Worm (Caenorhabditis elegans) whole organism, L4 larva: Measurements from ENCODE around the gene tsp-6.
A peak's percentile ranks its signal among the peaks of the same experiment; 100 is the strongest.

ENCODE experiments used
- D1046.2 ChIP-seq: fragments of 200-800 bp; sonication (Bioruptor generic); IDR thresholded peaks from 2 replicates; pipeline ENCODE4 v1.3.6; 2022; ENCODE audit warnings: missing genetic modification characterization, missing compliant biosample characterization
- F10B5.3 ChIP-seq: sonication (generic microtip); optimal IDR thresholded peaks from 2 replicates; lab custom pipeline; 2016; ENCODE audit warnings: mild to moderate bottlenecking, missing genetic modification characterization, missing compliant biosample characterization
- F37D6.2 ChIP-seq: sonication (generic microtip); optimal IDR thresholded peaks from 2 replicates; lab custom pipeline; 2016; ENCODE audit warnings: mild to moderate bottlenecking, missing genetic modification characterization, missing compliant biosample characterization
- F44E2.7 ChIP-seq: fragments of 200-800 bp; sonication (Bioruptor generic); IDR thresholded peaks from 2 replicates; pipeline ENCODE4 v2.1.2; 2022; ENCODE audit warnings: missing genetic modification characterization, missing compliant biosample characterization
- T20F7.1 ChIP-seq: fragments of 200-800 bp; sonication (Bioruptor generic); optimal IDR thresholded peaks from 2 replicates; lab custom pipeline; 2018; ENCODE audit warnings: mild to moderate bottlenecking, missing genetic modification characterization, missing compliant biosample characterization
- T26A8.4 ChIP-seq: fragments of 200-800 bp; sonication (Bioruptor generic); IDR thresholded peaks from 2 replicates; pipeline ENCODE4 v1.3.6; 2022; ENCODE audit warnings: missing genetic modification characterization, missing compliant biosample characterization
- ZK337.2 ChIP-seq: fragments of 200-800 bp; sonication (Bioruptor generic); IDR thresholded peaks from 2 replicates; pipeline ENCODE4 v1.3.6; 2022; ENCODE audit warnings: missing genetic modification reagents, missing genetic modification characterization, missing compliant biosample characterization
- arid-1 ChIP-seq: fragments of 200-800 bp; sonication (Bioruptor generic); conservative IDR thresholded peaks from 2 replicates; pipeline ENCODE4 v1.3.6; 2022; ENCODE audit warnings: missing genetic modification reagents, missing genetic modification characterization, missing compliant biosample characterization
- attf-4 ChIP-seq: sonication (generic microtip); optimal IDR thresholded peaks from 3 replicates; lab custom pipeline; 2017; ENCODE audit warnings: missing biosample characterization, missing genetic modification characterization
- ceh-62 ChIP-seq: sonication (generic microtip); optimal IDR thresholded peaks from 2 replicates; lab custom pipeline; 2017; ENCODE audit warnings: missing biosample characterization, missing genetic modification characterization
- ctbp-1 ChIP-seq: fragments of 200-800 bp; sonication (Bioruptor generic); IDR thresholded peaks from 2 replicates; pipeline ENCODE4 v1.3.6; 2022; ENCODE audit warnings: missing genetic modification reagents, missing genetic modification characterization, missing compliant biosample characterization
- daf-12 ChIP-seq: fragments of 150-350 bp; optimal IDR thresholded peaks from 2 replicates; lab custom pipeline; 2014; ENCODE audit warnings: missing biosample characterization, missing genetic modification reagents, missing genetic modification characterization
- daf-16 ChIP-seq, 3 experiments: sonication (generic microtip); optimal IDR thresholded peaks; 2 replicates each; lab custom pipeline; 2016 to 2017; ENCODE audit warnings: missing genetic modification characterization in 3 of 3, missing genetic modification reagents in 3 of 3, mild to moderate bottlenecking in 2 of 3, missing compliant biosample characterization in 2 of 3, missing biosample characterization in 1 of 3, moderate library complexity in 1 of 3
- daf-8 ChIP-seq: fragments of 200-800 bp; sonication (Bioruptor generic); IDR thresholded peaks from 2 replicates; pipeline ENCODE4 v1.3.6; 2022; ENCODE audit warnings: missing genetic modification characterization, missing compliant biosample characterization
- dmd-9 ChIP-seq: fragments of 200-800 bp; sonication (Bioruptor generic); IDR thresholded peaks from 2 replicates; pipeline ENCODE4 v1.3.6; 2022; ENCODE audit warnings: missing genetic modification reagents, missing genetic modification characterization, missing compliant biosample characterization
- dve-1 ChIP-seq: sonication (generic microtip); optimal IDR thresholded peaks from 2 replicates; lab custom pipeline; 2017; ENCODE audit warnings: antibody characterized with exemption, mild to moderate bottlenecking, missing genetic modification characterization, missing compliant biosample characterization; ENCODE audit not compliant: insufficient read depth
- fkh-10 ChIP-seq: fragments of 150-350 bp; optimal IDR thresholded peaks from 2 replicates; lab custom pipeline; 2014; ENCODE audit warnings: missing biosample characterization, missing genetic modification reagents, missing genetic modification characterization
- hlh-11 ChIP-seq: fragments of 200-800 bp; sonication (Bioruptor generic); optimal IDR thresholded peaks from 2 replicates; lab custom pipeline; 2018; ENCODE audit warnings: mild to moderate bottlenecking, missing genetic modification characterization, missing compliant biosample characterization
- hlh-30 ChIP-seq: sonication (generic microtip); optimal IDR thresholded peaks from 2 replicates; lab custom pipeline; 2017; ENCODE audit warnings: antibody characterized with exemption, mild to moderate bottlenecking, missing genetic modification characterization, missing compliant biosample characterization; ENCODE audit not compliant: insufficient read depth
- hmg-1.1 ChIP-seq: fragments of 200-800 bp; sonication (Bioruptor generic); IDR thresholded peaks from 2 replicates; pipeline ENCODE4 v1.3.6; 2022; ENCODE audit warnings: missing genetic modification reagents, missing genetic modification characterization, missing compliant biosample characterization
- lir-3 ChIP-seq: sonication (generic microtip); optimal IDR thresholded peaks from 2 replicates; lab custom pipeline; 2016; ENCODE audit warnings: mild to moderate bottlenecking, missing genetic modification characterization, missing compliant biosample characterization
- lsy-2 ChIP-seq, 2 experiments: fragments of 150-350 bp in 1 of 2; sonication (generic microtip) in 1 of 2; optimal IDR thresholded peaks; 2 replicates each; lab custom pipeline; 2014 to 2017; ENCODE audit warnings: missing biosample characterization in 2 of 2, missing genetic modification characterization in 2 of 2
- mdl-1 ChIP-seq, 2 experiments: fragments of 150-350 bp in 1 of 2; sonication (generic microtip) in 1 of 2; optimal IDR thresholded peaks; 2 replicates each; lab custom pipeline; 2014 to 2017; ENCODE audit warnings: missing biosample characterization in 2 of 2, missing genetic modification characterization in 2 of 2
- mep-1 ChIP-seq: fragments of 150-350 bp; sonication (generic microtip); optimal IDR thresholded peaks from 3 replicates; lab custom pipeline; 2014; ENCODE audit warnings: missing biosample characterization, missing genetic modification characterization
- mes-2 ChIP-seq: sonication (generic microtip); optimal IDR thresholded peaks from 2 replicates; lab custom pipeline; 2016; ENCODE audit warnings: missing genotype, mild to moderate bottlenecking, missing genetic modification characterization, missing compliant biosample characterization; ENCODE audit not compliant: poor library complexity, severe bottlenecking
- mxl-3 ChIP-seq: fragments of 200-800 bp; sonication (Bioruptor generic); optimal IDR thresholded peaks from 2 replicates; lab custom pipeline; 2018; ENCODE audit warnings: mild to moderate bottlenecking, missing genetic modification characterization, missing compliant biosample characterization
- nhr-237 ChIP-seq: sonication (generic microtip); optimal IDR thresholded peaks from 2 replicates; lab custom pipeline; 2017; ENCODE audit warnings: missing biosample characterization, missing genetic modification characterization
- nhr-41 ChIP-seq: fragments of 200-800 bp; sonication (Bioruptor generic); IDR thresholded peaks from 2 replicates; pipeline ENCODE4 v1.3.6; 2022; ENCODE audit warnings: missing genetic modification reagents, missing genetic modification characterization, missing compliant biosample characterization
- nhr-42 ChIP-seq: fragments of 200-800 bp; sonication (Bioruptor generic); IDR thresholded peaks from 2 replicates; pipeline ENCODE4 v1.3.6; 2022; ENCODE audit warnings: missing genetic modification characterization, missing compliant biosample characterization
- nhr-48 ChIP-seq: sonication (generic microtip); optimal IDR thresholded peaks from 2 replicates; lab custom pipeline; 2016; ENCODE audit warnings: mild to moderate bottlenecking, missing genetic modification characterization, missing compliant biosample characterization
- nhr-6 ChIP-seq: fragments of 150-350 bp; optimal IDR thresholded peaks from 2 replicates; lab custom pipeline; 2014; ENCODE audit warnings: missing biosample characterization, missing genetic modification characterization
- sdz-12 ChIP-seq: fragments of 200-800 bp; sonication (Bioruptor generic); optimal IDR thresholded peaks from 2 replicates; lab custom pipeline; 2018; ENCODE audit warnings: mild to moderate bottlenecking, missing genetic modification characterization, missing compliant biosample characterization
- tag-97 ChIP-seq: fragments of 200-800 bp; sonication (Bioruptor generic); IDR thresholded peaks from 2 replicates; pipeline ENCODE4 v1.3.6; 2022; ENCODE audit warnings: missing genetic modification characterization, missing compliant biosample characterization
- unc-130 ChIP-seq: sonication (generic microtip); optimal IDR thresholded peaks from 2 replicates; lab custom pipeline; 2016; ENCODE audit warnings: missing genetic modification reagents, missing genetic modification characterization, missing compliant biosample characterization
- unc-39 ChIP-seq: sonication (generic microtip); optimal IDR thresholded peaks from 2 replicates; lab custom pipeline; 2017; ENCODE audit warnings: missing biosample characterization, missing genetic modification characterization
- zag-1 ChIP-seq: fragments of 150-350 bp; optimal IDR thresholded peaks from 2 replicates; lab custom pipeline; 2014; ENCODE audit warnings: missing biosample characterization, missing genetic modification characterization
- zfp-2 ChIP-seq: sonication (generic microtip); optimal IDR thresholded peaks from 2 replicates; lab custom pipeline; 2016; ENCODE audit warnings: mild to moderate bottlenecking, missing genetic modification characterization, missing compliant biosample characterization
- zip-11 ChIP-seq: fragments of 200-800 bp; sonication (Bioruptor generic); IDR thresholded peaks from 2 replicates; pipeline ENCODE4 v1.3.6; 2022; ENCODE audit warnings: missing genetic modification characterization, missing compliant biosample characterization

The tsp-6 gene

ce11 chrX:2809611-2810010, 10.6 kb upstream of the tsp-6 start, which contains the start of gene C14A11.9 (continued):
- peak; percentile 89 for TF ChIP-seq F37D6.2 (tag; lab: Kevin White, UChicago)
- peak; percentile 76 for TF ChIP-seq mxl-3
- TF ChIP-seq hlh-11 (tag; lab: Kevin White, UChicago) = peak; percentile 88
- TF ChIP-seq zfp-2 (tag; lab: Kevin White, UChicago) = no peak
- TF ChIP-seq attf-4 (tag; lab: Kevin White, UChicago) = no peak
- peak; percentile 91 for TF ChIP-seq mes-2
- TF ChIP-seq tag-97 (GFP tag; lab: Robert Waterston, UW) = no peak
- TF ChIP-seq dmd-9 (GFP tag; lab: Robert Waterston, UW) = peak; percentile 58; the same call in 1 of the 2 replicates
- no peak for TF ChIP-seq daf-12 (tag; lab: Kevin White, UChicago)
- TF ChIP-seq F44E2.7 = no peak
- peak in 1 of 2 experiments; percentile 90 for TF ChIP-seq lsy-2 (tag; optimal IDR thresholded peaks at IDR 0.05; lab: Kevin White, UChicago)
- peak; percentile 67; the same call in 1 of the 2 replicates for TF ChIP-seq nhr-41 (GFP tag; lab: Robert Waterston, UW)
- peak; percentile 95 for TF ChIP-seq hmg-1.1 (GFP tag; lab: Robert Waterston, UW)
- TF ChIP-seq ceh-62 (tag; lab: Kevin White, UChicago) = no peak
- no peak for TF ChIP-seq unc-39 (tag; lab: Kevin White, UChicago)

- no peak for TF ChIP-seq daf-16 (GFP tag; optimal IDR thresholded peaks at IDR 0.05; lab: Kevin White, UChicago)
- TF ChIP-seq daf-16 (tag; optimal IDR thresholded peaks at IDR 0.05; lab: Kevin White, UChicago) = peak; percentile 18
- no peak for TF ChIP-seq zfp-2 (tag; lab: Kevin White, UChicago)
- peak in 1 of 2 experiments; percentile 19 for TF ChIP-seq mdl-1 (tag; optimal IDR thresholded peaks at IDR 0.05; lab: Kevin White, UChicago)
- TF ChIP-seq fkh-10 (GFP tag; lab: Kevin White, UChicago) = peak; percentile 55
- TF ChIP-seq zip-11 (GFP tag; lab: Robert Waterston, UW) = no peak
- no peak for TF ChIP-seq daf-8 (GFP tag; lab: Robert Waterston, UW)
- TF ChIP-seq D1046.2 = no peak
- no peak for TF ChIP-seq nhr-237 (tag; lab: Kevin White, UChicago)
- TF ChIP-seq sdz-12 = no peak
- no peak for TF ChIP-seq lsy-2 (tag; optimal IDR thresholded peaks at IDR 0.05; lab: Kevin White, UChicago)
- no peak for TF ChIP-seq ZK337.2 (GFP tag; lab: Robert Waterston, UW)
- no peak for TF ChIP-seq lir-3 (tag; lab: Kevin White, UChicago)
- TF ChIP-seq mep-1 (tag; lab: Kevin White, UChicago) = peak; percentile 11
- no peak for TF ChIP-seq arid-1 (GFP tag; lab: Robert Waterston, UW)
- TF ChIP-seq ctbp-1 (GFP tag; lab: Robert Waterston, UW) = no peak
- TF ChIP-seq T20F7.1 = no peak
- TF ChIP-seq nhr-6 = no peak
- TF ChIP-seq T26A8.4 (GFP tag; lab: Robert Waterston, UW) = no peak
- TF ChIP-seq unc-130 (GFP tag; lab: Kevin White, UChicago) = no peak
- peak; percentile 63 for TF ChIP-seq hlh-30 (tag; lab: Kevin White, UChicago)
- TF ChIP-seq zag-1 (tag; lab: Kevin White, UChicago) = no peak
- peak; percentile 51 for TF ChIP-seq dve-1 (tag; lab: Kevin White, UChicago)
- no peak for TF ChIP-seq F10B5.3
- no peak for TF ChIP-seq nhr-48 (tag; lab: Kevin White, UChicago)
- TF ChIP-seq tag-97 (GFP tag; lab: Robert Waterston, UW) = no peak
- no peak for TF ChIP-seq nhr-42 (GFP tag; lab: Robert Waterston, UW)
Observed at ce11 chrX:2814097-2814720, 6.0 kb upstream of the tsp-6 start, which contains the start of gene C14A11.6. Gene C14A11.6 (minus strand): TSS chrX:2814147.
